Worm (Caenorhabditis elegans) whole organism, late embryonic: ENCODE results near the gene tag-18.
A peak's percentile ranks its signal among the peaks of the same experiment; 100 is the strongest.

ENCODE experiments used
- C08G9.2 ChIP-seq: sonication (generic microtip); optimal IDR thresholded peaks from 2 replicates; lab custom pipeline; 2016; ENCODE audit warnings: mild to moderate bottlenecking, missing genetic modification characterization, moderate library complexity, missing compliant biosample characterization
- C38D4.7 ChIP-seq: fragments of 200-800 bp; sonication (Bioruptor generic); optimal IDR thresholded peaks from 2 replicates; lab custom pipeline; 2018; ENCODE audit warnings: mild to moderate bottlenecking, missing genetic modification characterization, moderate library complexity, missing compliant biosample characterization
- F13H6.1 ChIP-seq: sonication (generic microtip); optimal IDR thresholded peaks from 2 replicates; lab custom pipeline; 2016; ENCODE audit warnings: missing genetic modification characterization, missing compliant biosample characterization
- K02D7.2 ChIP-seq: sonication (generic microtip); optimal IDR thresholded peaks from 2 replicates; lab custom pipeline; 2017; ENCODE audit warnings: mild to moderate bottlenecking, missing genetic modification characterization, missing compliant biosample characterization
- K09A11.1 ChIP-seq: sonication (generic microtip); optimal IDR thresholded peaks from 2 replicates; lab custom pipeline; 2017; ENCODE audit warnings: antibody characterized with exemption, mild to moderate bottlenecking, missing genetic modification characterization, missing compliant biosample characterization; ENCODE audit not compliant: insufficient read depth
- Y22D7AL.16 ChIP-seq: sonication (generic microtip); optimal IDR thresholded peaks from 2 replicates; lab custom pipeline; 2016; ENCODE audit warnings: missing genetic modification characterization, missing compliant biosample characterization
- ama-1 ChIP-seq: fragments of 150-350 bp; optimal IDR thresholded peaks from 2 replicates; lab custom pipeline; 2014
- ceh-14 ChIP-seq: sonication (generic microtip); optimal IDR thresholded peaks from 2 replicates; lab custom pipeline; 2016; ENCODE audit warnings: missing genotype, missing genetic modification characterization, missing compliant biosample characterization
- ceh-18 ChIP-seq: sonication (generic microtip); optimal IDR thresholded peaks from 2 replicates; lab custom pipeline; 2016; ENCODE audit warnings: missing genetic modification characterization, missing compliant biosample characterization
- ceh-19 ChIP-seq: fragments of 200-800 bp; sonication (Bioruptor generic); optimal IDR thresholded peaks from 2 replicates; lab custom pipeline; 2018; ENCODE audit warnings: mild to moderate bottlenecking, missing genetic modification characterization, missing compliant biosample characterization
- ceh-24 ChIP-seq: sonication (generic microtip); optimal IDR thresholded peaks from 2 replicates; lab custom pipeline; 2016; ENCODE audit warnings: mild to moderate bottlenecking, missing genetic modification characterization, missing compliant biosample characterization
- ceh-30 ChIP-seq: fragments of 150-350 bp; optimal IDR thresholded peaks from 2 replicates; lab custom pipeline; 2014; ENCODE audit warnings: missing biosample characterization, missing genetic modification characterization
- ceh-31 ChIP-seq: sonication (generic microtip); optimal IDR thresholded peaks from 2 replicates; lab custom pipeline; 2016; ENCODE audit warnings: missing genetic modification characterization, missing compliant biosample characterization
- ceh-34 ChIP-seq: sonication (generic microtip); optimal IDR thresholded peaks from 2 replicates; lab custom pipeline; 2016; ENCODE audit warnings: mild to moderate bottlenecking, missing genetic modification characterization, missing compliant biosample characterization
- ceh-45 ChIP-seq: fragments of 200-800 bp; sonication (Bioruptor generic); IDR thresholded peaks from 2 replicates; pipeline ENCODE4 v1.3.6; 2022; ENCODE audit warnings: missing genetic modification reagents, missing genetic modification characterization, missing compliant biosample characterization
- ceh-6 ChIP-seq: fragments of 200-800 bp; sonication (Bioruptor generic); optimal IDR thresholded peaks from 2 replicates; lab custom pipeline; 2018; ENCODE audit warnings: mild to moderate bottlenecking, missing genetic modification characterization, missing compliant biosample characterization
- ceh-9 ChIP-seq: sonication (generic microtip); optimal IDR thresholded peaks from 2 replicates; lab custom pipeline; 2016; ENCODE audit warnings: mild to moderate bottlenecking, missing genetic modification characterization, inconsistent platforms, missing compliant biosample characterization
- dve-1 ChIP-seq: sonication (generic microtip); optimal IDR thresholded peaks from 2 replicates; lab custom pipeline; 2017; ENCODE audit warnings: antibody characterized with exemption, mild to moderate bottlenecking, missing genetic modification characterization, missing compliant biosample characterization
- elt-2 ChIP-seq: sonication (generic microtip); optimal IDR thresholded peaks from 2 replicates; lab custom pipeline; 2016; ENCODE audit warnings: missing genetic modification reagents, missing genetic modification characterization, missing compliant biosample characterization
- ets-4 ChIP-seq: sonication (generic microtip); optimal IDR thresholded peaks from 2 replicates; lab custom pipeline; 2016; ENCODE audit warnings: missing genetic modification characterization, missing compliant biosample characterization
- eyg-1 ChIP-seq: sonication (generic microtip); optimal IDR thresholded peaks from 2 replicates; lab custom pipeline; 2016; ENCODE audit warnings: missing genotype, missing genetic modification characterization, missing compliant biosample characterization
- fax-1 ChIP-seq: sonication (generic microtip); optimal IDR thresholded peaks from 2 replicates; lab custom pipeline; 2016; ENCODE audit warnings: missing genotype, missing genetic modification characterization, missing compliant biosample characterization
- fkh-10 ChIP-seq: fragments of 150-350 bp; optimal IDR thresholded peaks from 2 replicates; lab custom pipeline; 2014; ENCODE audit warnings: missing biosample characterization, missing genetic modification reagents, missing genetic modification characterization
- hlh-13 ChIP-seq: fragments of 200-800 bp; sonication (Bioruptor generic); optimal IDR thresholded peaks from 2 replicates; lab custom pipeline; 2018; ENCODE audit warnings: mild to moderate bottlenecking, missing genetic modification characterization, missing compliant biosample characterization
- hlh-30 ChIP-seq: sonication (generic microtip); optimal IDR thresholded peaks from 2 replicates; lab custom pipeline; 2017; ENCODE audit warnings: antibody characterized with exemption, missing genetic modification characterization, missing compliant biosample characterization; ENCODE audit not compliant: insufficient read depth
- hlh-6 ChIP-seq: sonication (generic microtip); optimal IDR thresholded peaks from 2 replicates; lab custom pipeline; 2016; ENCODE audit warnings: missing genotype, missing genetic modification characterization, missing compliant biosample characterization
- hlh-8 ChIP-seq: sonication (generic microtip); optimal IDR thresholded peaks from 2 replicates; lab custom pipeline; 2016; ENCODE audit warnings: missing genotype, missing genetic modification characterization, missing compliant biosample characterization
- madf-2 ChIP-seq: sonication (generic microtip); optimal IDR thresholded peaks from 2 replicates; lab custom pipeline; 2017; ENCODE audit warnings: missing genetic modification characterization, missing compliant biosample characterization
- mec-3 ChIP-seq: sonication (generic microtip); optimal IDR thresholded peaks from 2 replicates; lab custom pipeline; 2016; ENCODE audit warnings: borderline replicate concordance, missing genetic modification characterization, missing compliant biosample characterization
- nfya-1 ChIP-seq: sonication (generic microtip); optimal IDR thresholded peaks from 2 replicates; lab custom pipeline; 2017; ENCODE audit warnings: missing genetic modification characterization, mild to moderate bottlenecking, missing compliant biosample characterization, antibody characterized with exemption, moderate library complexity
- nhr-11 ChIP-seq: fragments of 150-350 bp; optimal IDR thresholded peaks from 2 replicates; lab custom pipeline; 2014; ENCODE audit warnings: missing biosample characterization, missing genetic modification characterization
- npax-4 ChIP-seq: sonication (generic microtip); optimal IDR thresholded peaks from 2 replicates; lab custom pipeline; 2016; ENCODE audit warnings: missing genetic modification characterization, missing compliant biosample characterization
- pat-9 ChIP-seq: fragments of 200-800 bp; sonication (Bioruptor generic); optimal IDR thresholded peaks from 2 replicates; lab custom pipeline; 2018; ENCODE audit warnings: mild to moderate bottlenecking, missing genetic modification characterization, moderate library complexity, missing compliant biosample characterization
- pax-1 ChIP-seq: fragments of 150-350 bp; optimal IDR thresholded peaks from 2 replicates; lab custom pipeline; 2014; ENCODE audit warnings: missing biosample characterization, missing genetic modification characterization
- pha-2 ChIP-seq: sonication (generic microtip); optimal IDR thresholded peaks from 2 replicates; lab custom pipeline; 2017; ENCODE audit warnings: mild to moderate bottlenecking, missing genetic modification characterization, missing compliant biosample characterization
- pqm-1 ChIP-seq: sonication (generic microtip); optimal IDR thresholded peaks from 2 replicates; lab custom pipeline; 2016; ENCODE audit warnings: missing genetic modification characterization, missing compliant biosample characterization
- pros-1 ChIP-seq: fragments of 150-350 bp; optimal IDR thresholded peaks from 2 replicates; lab custom pipeline; 2014; ENCODE audit warnings: missing biosample characterization, missing genetic modification reagents, missing genetic modification characterization
- ref-2 ChIP-seq: sonication (generic microtip); optimal IDR thresholded peaks from 2 replicates; lab custom pipeline; 2016; ENCODE audit warnings: missing genetic modification characterization, missing compliant biosample characterization
- rnt-1 ChIP-seq: sonication (generic microtip); optimal IDR thresholded peaks from 2 replicates; lab custom pipeline; 2016; ENCODE audit warnings: missing genetic modification characterization, missing compliant biosample characterization
- sdc-2 ChIP-seq: sonication (generic microtip); optimal IDR thresholded peaks from 2 replicates; lab custom pipeline; 2016; ENCODE audit warnings: missing genotype, missing genetic modification characterization, missing compliant biosample characterization
- sox-2 ChIP-seq: fragments of 200-800 bp; sonication (Bioruptor generic); IDR thresholded peaks from 2 replicates; pipeline ENCODE4 v1.3.6; 2022; ENCODE audit warnings: missing genetic modification reagents, missing genetic modification characterization, missing compliant biosample characterization
- sox-4 ChIP-seq: sonication (generic microtip); optimal IDR thresholded peaks from 2 replicates; lab custom pipeline; 2017; ENCODE audit warnings: mild to moderate bottlenecking, missing genetic modification characterization, inconsistent platforms, missing compliant biosample characterization
- tbx-2 ChIP-seq: sonication (generic microtip); optimal IDR thresholded peaks from 2 replicates; lab custom pipeline; 2016; ENCODE audit warnings: missing genetic modification characterization, missing compliant biosample characterization
- unc-42 ChIP-seq: sonication (generic microtip); optimal IDR thresholded peaks from 2 replicates; lab custom pipeline; 2016; ENCODE audit warnings: missing genotype, missing genetic modification characterization, missing compliant biosample characterization
- unc-55 ChIP-seq: sonication (generic microtip); optimal IDR thresholded peaks from 2 replicates; lab custom pipeline; 2017; ENCODE audit warnings: missing biosample characterization, missing genetic modification reagents, missing genetic modification characterization
- ztf-16 ChIP-seq: sonication (generic microtip); optimal IDR thresholded peaks from 2 replicates; lab custom pipeline; 2017; ENCODE audit warnings: missing genetic modification characterization, missing compliant biosample characterization

tag-18 gene

ce11 chrX:3693138-3693537, 40.7 kb downstream of the tag-18 start, which contains the start of gene C02F12.8:
TSS of gene C02F12.8 (minus strand) at chrX:3693238.
- TF ChIP-seq ceh-18 = no peak
- no peak for TF ChIP-seq ceh-31 (tag; lab: Kevin White, UChicago)
- TF ChIP-seq hlh-13 (GFP tag; lab: Kevin White, UChicago) = no peak
- no peak for TF ChIP-seq pat-9 (tag; lab: Kevin White, UChicago)
- no peak for TF ChIP-seq C38D4.7 (GFP tag; lab: Kevin White, UChicago)
- no peak for TF ChIP-seq rnt-1 (tag; lab: Kevin White, UChicago)
- no peak for TF ChIP-seq ceh-9 (tag; lab: Kevin White, UChicago)
- no peak for TF ChIP-seq ets-4 (tag; lab: Kevin White, UChicago)
- no peak for TF ChIP-seq ref-2
- TF ChIP-seq C08G9.2 = no peak
- TF ChIP-seq ceh-19 (GFP tag; lab: Kevin White, UChicago) = no peak
- TF ChIP-seq madf-2 (tag; lab: Kevin White, UChicago) = no peak
- TF ChIP-seq fax-1 (tag; lab: Kevin White, UChicago) = no peak
- no peak for TF ChIP-seq elt-2

ce11 chrX:3689802-3690201, 44.0 kb downstream of the tag-18 start:
- TF ChIP-seq pros-1 (tag; lab: Kevin White, UChicago) (no peak), ceh-31 (tag; lab: Kevin White, UChicago) (no peak), mec-3 (tag; lab: Kevin White, UChicago) (no peak), pqm-1 (no peak), ref-2 (no peak), fkh-10 (GFP tag; lab: Kevin White, UChicago) (no peak), hlh-30 (no peak), ceh-30 (tag; lab: Kevin White, UChicago) (no peak), F13H6.1 (no peak), sdc-2 (tag; lab: Kevin White, UChicago) (no peak), nfya-1 (tag; lab: Kevin White, UChicago) (no peak), ceh-14 (tag; lab: Kevin White, UChicago) (no peak), ceh-6 (GFP tag; lab: Kevin White, UChicago) (no peak), K02D7.2 (tag; lab: Kevin White, UChicago) (no peak), C08G9.2 (no peak), ztf-16 (tag; lab: Kevin White, UChicago) (no peak), fax-1 (tag; lab: Kevin White, UChicago) (no peak), ama-1 (lab: Kevin White, UChicago) (no peak), sox-2 (GFP tag; lab: Robert Waterston, UW) (no peak), sox-4 (no peak)

- TF ChIP-seq pat-9 (tag; lab: Kevin White, UChicago) (peak; percentile 4), ceh-24 (tag; lab: Kevin White, UChicago) (no peak), hlh-13 (GFP tag; lab: Kevin White, UChicago) (no peak), C38D4.7 (GFP tag; lab: Kevin White, UChicago) (no peak), dve-1 (tag; lab: Kevin White, UChicago) (no peak), hlh-6 (tag; lab: Kevin White, UChicago) (no peak), ceh-34 (peak; percentile 11), unc-55 (GFP tag; lab: Kevin White, UChicago) (peak; percentile 84), ceh-45 (GFP tag; lab: Robert Waterston, UW) (no peak), ceh-31 (tag; lab: Kevin White, UChicago) (peak; percentile 23), madf-2 (tag; lab: Kevin White, UChicago) (no peak), ceh-18 (peak; percentile 77), npax-4 (no peak), tbx-2 (tag; lab: Kevin White, UChicago) (no peak), ets-4 (tag; lab: Kevin White, UChicago) (no peak), eyg-1 (tag; lab: Kevin White, UChicago) (no peak), ceh-9 (tag; lab: Kevin White, UChicago) (no peak), pax-1 (tag; lab: Kevin White, UChicago) (no peak), C08G9.2 (no peak), fax-1 (tag; lab: Kevin White, UChicago) (no peak), sdc-2 (tag; lab: Kevin White, UChicago) (no peak), K09A11.1 (no peak), ref-2 (no peak), sox-2 (GFP tag; lab: Robert Waterston, UW) (no peak), rnt-1 (tag; lab: Kevin White, UChicago) (peak; percentile 59), ceh-6 (GFP tag; lab: Kevin White, UChicago) (no peak), Y22D7AL.16 (no peak), nfya-1 (tag; lab: Kevin White, UChicago) (peak; percentile 39), unc-42 (no peak), pha-2 (no peak), F13H6.1 (no peak), nhr-11 (tag; lab: Kevin White, UChicago) (no peak), hlh-8 (tag; lab: Kevin White, UChicago) (no peak)
Observed at ce11 chrX:3689155-3689719, 44.6 kb downstream of the tag-18 start, which contains the start of gene tag-278. TSS of gene tag-278 (minus strand) at chrX:3689205.
